Fruit fly (Drosophila melanogaster): ENCODE results near the gene Takl1.

The Takl1 gene

dm6 chr3R:20782655-20783105 lies 10.3 kb upstream of the Takl1 start:
- TF ChIP-seq Clk (GFP tag; optimal IDR thresholded peaks at IDR 0.05) (peak; percentile 72), Crg-1 (GFP tag; optimal IDR thresholded peaks at IDR 0.05) (no peak), CG14711 (tag; optimal IDR thresholded peaks at IDR 0.05) (peak; percentile 50), CG11617 (GFP tag; optimal IDR thresholded peaks at IDR 0.05) (no peak), CG7045 (GFP tag; optimal IDR thresholded peaks at IDR 0.05) (peak; percentile 31), toe (GFP tag; optimal IDR thresholded peaks at IDR 0.05) (peak; percentile 62), Hr96 (GFP tag; optimal IDR thresholded peaks at IDR 0.05) (peak; percentile 23), kay (GFP tag; ENCODE audit: borderline replicate concordance) (peak; percentile 96), CG7101 (tag; optimal IDR thresholded peaks at IDR 0.05) (peak; percentile 22), Mnt (GFP tag; optimal IDR thresholded peaks at IDR 0.05) (peak; percentile 74), CG1620 (GFP tag; optimal IDR thresholded peaks at IDR 0.05) (no peak), CG33017 (tag; optimal IDR thresholded peaks at IDR 0.05) (peak; percentile 66), ovo (GFP tag; optimal IDR thresholded peaks at IDR 0.05) (peak; percentile 60), bab1 (GFP tag; optimal IDR thresholded peaks at IDR 0.05) (peak; percentile 98), pad (GFP tag; optimal IDR thresholded peaks at IDR 0.05) (no peak), CG5204 (GFP tag; optimal IDR thresholded peaks at IDR 0.05) (no peak), cic (GFP tag; optimal IDR thresholded peaks at IDR 0.05) (peak; percentile 92), tj (GFP tag; optimal IDR thresholded peaks at IDR 0.05) (peak; percentile 73), cnc (optimal IDR thresholded peaks at IDR 0.05) (no peak), CG12768 (GFP tag; optimal IDR thresholded peaks at IDR 0.05) (peak; percentile 80)

- peak; percentile 37 for TF ChIP-seq CG12768 (GFP tag; optimal IDR thresholded peaks at IDR 0.05)
- TF ChIP-seq CG33017 (tag; optimal IDR thresholded peaks at IDR 0.05): peak; percentile 76
- TF ChIP-seq Mnt (GFP tag; optimal IDR thresholded peaks at IDR 0.05): no peak
- TF ChIP-seq pad (GFP tag; optimal IDR thresholded peaks at IDR 0.05): peak; percentile 24
- no peak for TF ChIP-seq kay (GFP tag; ENCODE audit: borderline replicate concordance)
- no peak for TF ChIP-seq CG1620 (GFP tag; optimal IDR thresholded peaks at IDR 0.05)
- peak; percentile 71 for TF ChIP-seq CG7045 (GFP tag; optimal IDR thresholded peaks at IDR 0.05)
- no peak for TF ChIP-seq toe (GFP tag; optimal IDR thresholded peaks at IDR 0.05)
- TF ChIP-seq cnc (optimal IDR thresholded peaks at IDR 0.05): no peak
- TF ChIP-seq Hr96 (GFP tag; optimal IDR thresholded peaks at IDR 0.05): no peak
- TF ChIP-seq bab1 (GFP tag; optimal IDR thresholded peaks at IDR 0.05): no peak
- TF ChIP-seq ovo (GFP tag; optimal IDR thresholded peaks at IDR 0.05): no peak
- peak; percentile 52 for TF ChIP-seq CG11617 (GFP tag; optimal IDR thresholded peaks at IDR 0.05)
- TF ChIP-seq CG14711 (tag; optimal IDR thresholded peaks at IDR 0.05): peak; percentile 64
- peak; percentile 76 for TF ChIP-seq CG7101 (tag; optimal IDR thresholded peaks at IDR 0.05)
- no peak for TF ChIP-seq cic (GFP tag; optimal IDR thresholded peaks at IDR 0.05)
- TF ChIP-seq Crg-1 (GFP tag; optimal IDR thresholded peaks at IDR 0.05): no peak
- TF ChIP-seq Clk (GFP tag; optimal IDR thresholded peaks at IDR 0.05): no peak
- no peak for TF ChIP-seq tj (GFP tag; optimal IDR thresholded peaks at IDR 0.05)
- no peak for TF ChIP-seq CG5204 (GFP tag; optimal IDR thresholded peaks at IDR 0.05)
Measured at dm6 chr3R:20782104-20782654, 9.8 kb upstream of the Takl1 start.

DNA sequence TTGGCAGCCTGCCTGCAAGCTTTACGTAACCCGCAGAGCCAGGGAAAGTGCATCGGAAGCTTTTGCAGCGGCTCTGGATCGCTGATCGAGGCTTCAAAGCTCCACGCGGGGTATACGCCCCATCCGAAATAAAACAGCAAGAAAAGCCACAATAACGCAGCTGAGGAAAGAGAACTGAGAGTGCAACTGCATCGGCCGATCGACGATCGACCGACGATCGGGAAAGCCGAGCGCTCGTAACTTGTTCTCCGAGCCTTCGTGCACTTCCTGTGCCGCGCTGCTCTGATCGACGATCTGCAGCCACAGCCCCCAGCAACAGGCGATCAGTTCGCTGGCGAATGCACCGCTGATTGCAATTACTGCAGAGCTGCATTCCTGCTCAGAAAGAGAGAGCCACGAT lies 7.6 kb upstream of the Takl1 start:
- TF ChIP-seq CG7101 (tag; optimal IDR thresholded peaks at IDR 0.05) (peak; percentile 32), Clk (GFP tag; optimal IDR thresholded peaks at IDR 0.05) (peak; percentile 49), CG12768 (GFP tag; optimal IDR thresholded peaks at IDR 0.05) (peak; percentile 67), CG14711 (tag; optimal IDR thresholded peaks at IDR 0.05) (no peak), cnc (optimal IDR thresholded peaks at IDR 0.05) (no peak), pad (GFP tag; optimal IDR thresholded peaks at IDR 0.05) (no peak), CG11617 (GFP tag; optimal IDR thresholded peaks at IDR 0.05) (peak; percentile 36), CG33017 (tag; optimal IDR thresholded peaks at IDR 0.05) (peak; percentile 65), Hr96 (GFP tag; optimal IDR thresholded peaks at IDR 0.05) (peak; percentile 18), cic (GFP tag; optimal IDR thresholded peaks at IDR 0.05) (peak; percentile 80), Crg-1 (GFP tag; optimal IDR thresholded peaks at IDR 0.05) (no peak), toe (GFP tag; optimal IDR thresholded peaks at IDR 0.05) (peak; percentile 18), kay (GFP tag; ENCODE audit: borderline replicate concordance) (peak; percentile 96), Mnt (GFP tag; optimal IDR thresholded peaks at IDR 0.05) (peak; percentile 16), CG5204 (GFP tag; optimal IDR thresholded peaks at IDR 0.05) (no peak), CG1620 (GFP tag; optimal IDR thresholded peaks at IDR 0.05) (peak; percentile 29), bab1 (GFP tag; optimal IDR thresholded peaks at IDR 0.05) (peak; percentile 48), tj (GFP tag; optimal IDR thresholded peaks at IDR 0.05) (peak; percentile 55), CG7045 (GFP tag; optimal IDR thresholded peaks at IDR 0.05) (no peak), ovo (GFP tag; optimal IDR thresholded peaks at IDR 0.05) (peak; percentile 44)

dm6 chr3R:20779545-20779944 lies 7.1 kb upstream of the Takl1 start:
- TF ChIP-seq kay (GFP tag; ENCODE audit: borderline replicate concordance): peak; percentile 91
- no peak for TF ChIP-seq CG1620 (GFP tag; optimal IDR thresholded peaks at IDR 0.05)

- TF ChIP-seq toe (GFP tag; optimal IDR thresholded peaks at IDR 0.05) (peak; percentile 96), CG7101 (tag; optimal IDR thresholded peaks at IDR 0.05) (peak; percentile 82), CG14711 (tag; optimal IDR thresholded peaks at IDR 0.05) (peak; percentile 77), Crg-1 (GFP tag; optimal IDR thresholded peaks at IDR 0.05) (peak; percentile 46), cnc (optimal IDR thresholded peaks at IDR 0.05) (no peak), Clk (GFP tag; optimal IDR thresholded peaks at IDR 0.05) (peak; percentile 99), Mnt (GFP tag; optimal IDR thresholded peaks at IDR 0.05) (peak; percentile 93), CG12768 (GFP tag; optimal IDR thresholded peaks at IDR 0.05) (peak; percentile 99), ovo (GFP tag; optimal IDR thresholded peaks at IDR 0.05) (peak; percentile 99), CG1620 (GFP tag; optimal IDR thresholded peaks at IDR 0.05) (peak; percentile 31), CG5204 (GFP tag; optimal IDR thresholded peaks at IDR 0.05) (peak; percentile 77), CG7045 (GFP tag; optimal IDR thresholded peaks at IDR 0.05) (peak; percentile 95), tj (GFP tag; optimal IDR thresholded peaks at IDR 0.05) (peak; percentile 94), cic (GFP tag; optimal IDR thresholded peaks at IDR 0.05) (peak; percentile 100), pad (GFP tag; optimal IDR thresholded peaks at IDR 0.05) (peak; percentile 79), bab1 (GFP tag; optimal IDR thresholded peaks at IDR 0.05) (peak; percentile 100), CG33017 (tag; optimal IDR thresholded peaks at IDR 0.05) (peak; percentile 96), kay (GFP tag; ENCODE audit: borderline replicate concordance) (peak; percentile 100), CG11617 (GFP tag; optimal IDR thresholded peaks at IDR 0.05) (peak; percentile 98), Hr96 (GFP tag; optimal IDR thresholded peaks at IDR 0.05) (peak; percentile 91)
Measured at dm6 chr3R:20778285-20778926, 6.0 kb upstream of the Takl1 start.

Measured in whole organism, adult.